Fruit fly (Drosophila melanogaster): ENCODE data around the gene CG31220.
A peak's percentile ranks its signal among the peaks of the same experiment; 100 is the strongest.

The CG31220 gene

dm6 chr3R:19671223-19671991 is 23.1 kb downstream of the CG31220 start, which contains the start of gene Naam (continued):
- TF ChIP-seq CG12942 (GFP tag; optimal IDR thresholded peaks at IDR 0.05) (peak; percentile 54), Myb (GFP tag; optimal IDR thresholded peaks at IDR 0.05) (peak; percentile 57), CG4282 (GFP tag; optimal IDR thresholded peaks at IDR 0.05) (peak; percentile 69), CG1792 (GFP tag; optimal IDR thresholded peaks at IDR 0.05) (peak; percentile 67), Lhr (GFP tag; optimal IDR thresholded peaks at IDR 0.05) (peak; percentile 8), TFAM (GFP tag; optimal IDR thresholded peaks at IDR 0.05) (no peak), slp2 (GFP tag; optimal IDR thresholded peaks at IDR 0.05) (peak; percentile 49), Doc2 (GFP tag; IDR thresholded peaks at IDR 0.05) (no peak), Rfx (GFP tag; IDR thresholded peaks at IDR 0.05) (peak; percentile 90), CG43689 (GFP tag; IDR thresholded peaks at IDR 0.05) (no peak), CG2889 (GFP tag; IDR thresholded peaks at IDR 0.05) (peak; percentile 53; the same call in 2 of the 3 replicates), danr (GFP tag; IDR thresholded peaks at IDR 0.05) (peak; percentile 30; the same call in 1 of the 2 replicates), ranshi (GFP tag; IDR thresholded peaks at IDR 0.05) (peak; percentile 60; the same call in 1 of the 2 replicates), D (optimal IDR thresholded peaks at IDR 0.05) (no peak), D (GFP tag; optimal IDR thresholded peaks at IDR 0.05) (no peak), BtbVII (GFP tag; optimal IDR thresholded peaks at IDR 0.05) (peak; percentile 38), sens-2 (GFP tag; IDR thresholded peaks at IDR 0.05) (no peak), CG9817 (tag; optimal IDR thresholded peaks at IDR 0.05) (peak; percentile 55), Bgb (GFP tag; IDR thresholded peaks at IDR 0.05; ENCODE audit: partially characterized antibody) (no peak), Bteb2 (GFP tag; optimal IDR thresholded peaks at IDR 0.05) (peak; percentile 72), D19A (tag; optimal IDR thresholded peaks at IDR 0.05) (peak; percentile 50), run (tag; optimal IDR thresholded peaks at IDR 0.05) (peak; percentile 34), CG12155 (GFP tag; optimal IDR thresholded peaks at IDR 0.05) (peak; percentile 71), sc (optimal IDR thresholded peaks at IDR 0.05) (no peak), sc (GFP tag; optimal IDR thresholded peaks at IDR 0.05) (no peak), YL-1 (GFP tag; optimal IDR thresholded peaks at IDR 0.05) (no peak), bigmax (GFP tag; optimal IDR thresholded peaks at IDR 0.05) (no peak), so (GFP tag; IDR thresholded peaks at IDR 0.05) (peak; percentile 67; the same call in 1 of the 3 replicates), salm (tag; optimal IDR thresholded peaks at IDR 0.05) (peak; percentile 67), CG15269 (tag; optimal IDR thresholded peaks at IDR 0.05) (peak; percentile 76), wor (GFP tag; IDR thresholded peaks at IDR 0.05) (no peak), grau (tag; optimal IDR thresholded peaks at IDR 0.05) (peak; percentile 75), Hand (GFP tag; optimal IDR thresholded peaks at IDR 0.05) (peak; percentile 71), Ssrp (tag; optimal IDR thresholded peaks at IDR 0.05) (peak; percentile 31), Antp (GFP tag; optimal IDR thresholded peaks at IDR 0.05) (peak; percentile 82), CG4730 (GFP tag; IDR thresholded peaks at IDR 0.05) (0 out of 2 replicates have a peak, but pooled peaks have one; percentile 33), CG10543 (GFP tag; optimal IDR thresholded peaks at IDR 0.05) (peak; percentile 78), CG16815 (GFP tag; optimal IDR thresholded peaks at IDR 0.05) (peak; percentile 25), ci (GFP tag; IDR thresholded peaks at IDR 0.05) (peak; percentile 95), CG30431 (GFP tag; optimal IDR thresholded peaks at IDR 0.05) (no peak), CG14860 (GFP tag; IDR thresholded peaks at IDR 0.05; ENCODE audit: partially characterized antibody) (no peak), CG8281 (tag; optimal IDR thresholded peaks at IDR 0.05) (no peak), Max (GFP tag; optimal IDR thresholded peaks at IDR 0.05) (peak; percentile 47), pum (GFP tag; optimal IDR thresholded peaks at IDR 0.05) (peak; percentile 61), CG17186 (GFP tag; optimal IDR thresholded peaks at IDR 0.05) (no peak), MTF-1 (GFP tag; optimal IDR thresholded peaks at IDR 0.05; ENCODE audit: borderline replicate concordance) (peak; percentile 40), Ets97D (GFP tag; optimal IDR thresholded peaks at IDR 0.05) (peak; percentile 47), CG17359 (tag; optimal IDR thresholded peaks at IDR 0.05) (peak; percentile 79), CG3838 (GFP tag; optimal IDR thresholded peaks at IDR 0.05) (peak; percentile 43), Nf-YB (GFP tag; optimal IDR thresholded peaks at IDR 0.05) (peak; percentile 51)
